Fruit fly (Drosophila melanogaster): ENCODE measurements around the gene shps.

Gene shps

dm6 chr3R:24272775-24273290, 6.5 kb upstream of the shps start, which contains the start of gene Orct2:
TSS of gene Orct2 (plus strand) at chr3R:24273029.
- TF ChIP-seq topi (GFP tag; optimal IDR thresholded peaks at IDR 0.05) (no peak), CG11762 (GFP tag; optimal IDR thresholded peaks at IDR 0.05; ENCODE audit: insufficient read depth) (no peak), CG6854 (GFP tag; optimal IDR thresholded peaks at IDR 0.05) (peak; percentile 52), fd85E (GFP tag; optimal IDR thresholded peaks at IDR 0.05) (no peak), CG8632 (GFP tag; optimal IDR thresholded peaks at IDR 0.05) (no peak), CG1621 (tag; optimal IDR thresholded peaks at IDR 0.05) (peak; percentile 41), spab (GFP tag; optimal IDR thresholded peaks at IDR 0.05) (peak; percentile 10), Lpt (GFP tag; optimal IDR thresholded peaks at IDR 0.05) (peak; percentile 34), Blimp-1 (GFP tag; optimal IDR thresholded peaks at IDR 0.05) (peak; percentile 15), CG8119 (GFP tag; IDR thresholded peaks at IDR 0.05) (peak; percentile 51; the same call in 1 of the 3 replicates), CG9139 (GFP tag; optimal IDR thresholded peaks at IDR 0.05) (peak; percentile 4), Eip78C (GFP tag) (peak; percentile 11), Gug (GFP tag; IDR thresholded peaks at IDR 0.05) (no peak), CG32006 (GFP tag; optimal IDR thresholded peaks at IDR 0.05) (peak; percentile 3), fd59A (GFP tag; optimal IDR thresholded peaks at IDR 0.05) (no peak), CG6163 (GFP tag; IDR thresholded peaks at IDR 0.05) (peak; percentile 25; the same call in 1 of the 3 replicates), Hr4 (GFP tag; optimal IDR thresholded peaks at IDR 0.05) (no peak), dsx (GFP tag; optimal IDR thresholded peaks at IDR 0.05; ENCODE audit: poor library complexity, severe bottlenecking) (no peak), Eip75B (GFP tag; optimal IDR thresholded peaks at IDR 0.05) (peak; percentile 38), CG34406 (GFP tag; optimal IDR thresholded peaks at IDR 0.05) (no peak), Ets96B (tag; optimal IDR thresholded peaks at IDR 0.05) (no peak), lz (GFP tag; optimal IDR thresholded peaks at IDR 0.05) (no peak), Hr38 (GFP tag; optimal IDR thresholded peaks at IDR 0.05) (no peak), Met (GFP tag; optimal IDR thresholded peaks at IDR 0.05) (peak; percentile 41), Eip93F (GFP tag; optimal IDR thresholded peaks at IDR 0.05) (no peak), CG3919 (GFP tag; optimal IDR thresholded peaks at IDR 0.05) (peak; percentile 38), Ets21C (GFP tag; optimal IDR thresholded peaks at IDR 0.05) (no peak), pdm3 (GFP tag; optimal IDR thresholded peaks at IDR 0.05) (no peak), CG31627 (GFP tag; optimal IDR thresholded peaks at IDR 0.05) (no peak), Sox102F (GFP tag; optimal IDR thresholded peaks at IDR 0.05) (peak; percentile 30), fkh (GFP tag; optimal IDR thresholded peaks at IDR 0.05) (peak; percentile 74), CG15336 (GFP tag; IDR thresholded peaks at IDR 0.05) (peak; percentile 25; the same call in 1 of the 2 replicates), CG4318 (GFP tag; optimal IDR thresholded peaks at IDR 0.05) (no peak), CG8319 (GFP tag; optimal IDR thresholded peaks at IDR 0.05) (no peak), CG16779 (tag; optimal IDR thresholded peaks at IDR 0.05) (peak; percentile 47), dac (GFP tag; optimal IDR thresholded peaks at IDR 0.05) (no peak), CG3032 (tag; optimal IDR thresholded peaks at IDR 0.05) (no peak), vri (GFP tag; optimal IDR thresholded peaks at IDR 0.05) (peak; percentile 37), esn (GFP tag; optimal IDR thresholded peaks at IDR 0.05) (no peak), cyc (GFP tag; optimal IDR thresholded peaks at IDR 0.05) (no peak), achi (GFP tag; optimal IDR thresholded peaks at IDR 0.05) (no peak), CG10631 (GFP tag; optimal IDR thresholded peaks at IDR 0.05) (no peak), CG6276 (GFP tag; optimal IDR thresholded peaks at IDR 0.05) (peak; percentile 2), CG11294 (GFP tag; IDR thresholded peaks at IDR 0.05) (0 out of 2 replicates have a peak, but pooled peaks have one; percentile 15), OdsH (GFP tag; optimal IDR thresholded peaks at IDR 0.05) (no peak), CG6808 (GFP tag; optimal IDR thresholded peaks at IDR 0.05) (peak; percentile 39), acj6 (GFP tag; optimal IDR thresholded peaks at IDR 0.05) (no peak), eg (GFP tag; IDR thresholded peaks at IDR 0.05) (peak; percentile 28; the same call in 2 of the 3 replicates), CG11902 (GFP tag; optimal IDR thresholded peaks at IDR 0.05) (no peak), Smox (GFP tag; optimal IDR thresholded peaks at IDR 0.05) (no peak), CG6792 (GFP tag; optimal IDR thresholded peaks at IDR 0.05) (no peak), ss (GFP tag; optimal IDR thresholded peaks at IDR 0.05) (peak; percentile 24 to 33)

Data from whole organism, prepupa.